Fruit fly (Drosophila melanogaster) S2 (cell line): ENCODE data around the gene CG32271.

Experiments
- CG8478 ChIP-seq: fragments of >200 bp; optimal IDR thresholded peaks from 2 replicates; lab custom pipeline; 2018
- CTCF ChIP-seq, 2 experiments: fragments of >200 bp; optimal IDR thresholded peaks; 2 replicates each; lab custom pipeline; 2018

dm6 chr3L:3248714-3249663 is 46.0 kb upstream of the CG32271 start:
- TF ChIP-seq CG8478 (lab: Kevin White, UChicago) (no peak), CTCF (optimal IDR thresholded peaks at IDR 0.05; lab: Kevin White, UChicago) (no peak)
